Fruit fly (Drosophila melanogaster): ENCODE data around the gene CG5347.

Gene CG5347

dm6 chrX:14765737-14766253 is 10.8 kb upstream of the CG5347 start, which contains the start of gene CG15890 (continued):
- TF ChIP-seq klu (GFP tag; IDR thresholded peaks at IDR 0.05) (0 out of 2 replicates have a peak, but pooled peaks have one; percentile 32), CG11504 (tag; optimal IDR thresholded peaks at IDR 0.05) (peak; percentile 84), Tbp (GFP tag; optimal IDR thresholded peaks at IDR 0.05) (no peak), CG1647 (GFP tag; optimal IDR thresholded peaks at IDR 0.05) (no peak), tx (GFP tag; optimal IDR thresholded peaks at IDR 0.05) (no peak), CG4617 (GFP tag; optimal IDR thresholded peaks at IDR 0.05; ENCODE audit: borderline replicate concordance) (no peak), CG11398 (GFP tag; optimal IDR thresholded peaks at IDR 0.05) (no peak), Xbp1 (GFP tag; optimal IDR thresholded peaks at IDR 0.05) (peak; percentile 52), Hr78 (GFP tag; optimal IDR thresholded peaks at IDR 0.05) (no peak), CG9817 (tag; optimal IDR thresholded peaks at IDR 0.05) (peak; percentile 12), tgo (GFP tag; IDR thresholded peaks at IDR 0.05) (0 out of 3 replicates have a peak, but pooled peaks have one; percentile 20), CG8388 (GFP tag; optimal IDR thresholded peaks at IDR 0.05) (peak; percentile 65), CG32772 (GFP tag; IDR thresholded peaks at IDR 0.05) (no peak), slbo (GFP tag; IDR thresholded peaks at IDR 0.05) (0 out of 2 replicates have a peak, but pooled peaks have one; percentile 23), CG14050 (GFP tag; IDR thresholded peaks at IDR 0.05) (no peak), Mad (GFP tag; optimal IDR thresholded peaks at IDR 0.05) (peak; percentile 1), lmd (GFP tag; IDR thresholded peaks at IDR 0.05) (peak; percentile 65), CG4360 (GFP tag; IDR thresholded peaks at IDR 0.05) (no peak), CG9437 (GFP tag; optimal IDR thresholded peaks at IDR 0.05) (peak; percentile 76), Hmr (GFP tag; optimal IDR thresholded peaks at IDR 0.05) (peak; percentile 58), pho (GFP tag; optimal IDR thresholded peaks at IDR 0.05) (peak; percentile 6), CG12942 (GFP tag; optimal IDR thresholded peaks at IDR 0.05) (peak; percentile 10), sug (tag; optimal IDR thresholded peaks at IDR 0.05) (peak; percentile 28), PHDP (tag; optimal IDR thresholded peaks at IDR 0.05) (peak; percentile 73), pum (GFP tag; optimal IDR thresholded peaks at IDR 0.05) (peak; percentile 25), B-H1 (GFP tag; IDR thresholded peaks at IDR 0.05) (no peak), Fer1 (GFP tag; optimal IDR thresholded peaks at IDR 0.05) (peak; percentile 57), pb (GFP tag; optimal IDR thresholded peaks at IDR 0.05) (no peak), CG17829 (tag; optimal IDR thresholded peaks at IDR 0.05) (peak; percentile 60), CG17361 (GFP tag; IDR thresholded peaks at IDR 0.05) (peak; percentile 82), CG15269 (tag; optimal IDR thresholded peaks at IDR 0.05) (peak; percentile 73), Elba2 (GFP tag; optimal IDR thresholded peaks at IDR 0.05) (no peak), gro (GFP tag; optimal IDR thresholded peaks at IDR 0.05) (no peak), CG12659 (GFP tag; optimal IDR thresholded peaks at IDR 0.05) (peak; percentile 61), Abd-B (GFP tag; optimal IDR thresholded peaks at IDR 0.05) (peak; percentile 71), nom (GFP tag; optimal IDR thresholded peaks at IDR 0.05) (no peak), dpn (GFP tag; optimal IDR thresholded peaks at IDR 0.05) (peak; percentile 18 to 51), CG7372 (GFP tag; IDR thresholded peaks at IDR 0.05) (peak; percentile 18; the same call in 1 of the 2 replicates), BEAF-32 (GFP tag; optimal IDR thresholded peaks at IDR 0.05) (no peak), Mes4 (GFP tag; optimal IDR thresholded peaks at IDR 0.05) (peak; percentile 46), CG3838 (GFP tag; optimal IDR thresholded peaks at IDR 0.05) (no peak), pfk (GFP tag; optimal IDR thresholded peaks at IDR 0.05) (no peak), Aef1 (GFP tag; IDR thresholded peaks at IDR 0.05) (no peak), seq (GFP tag; IDR thresholded peaks at IDR 0.05) (0 out of 2 replicates have a peak, but pooled peaks have one; percentile 31), Asciz (GFP tag; optimal IDR thresholded peaks at IDR 0.05) (peak; percentile 40), pan (optimal IDR thresholded peaks at IDR 0.05) (no peak), pan (GFP tag; optimal IDR thresholded peaks at IDR 0.05 in 1 of 2, IDR thresholded peaks at IDR 0.05 in 1 of 2) (peak in 1 of 2 experiments; percentile 23), Bteb2 (GFP tag; optimal IDR thresholded peaks at IDR 0.05) (no peak), fd3F (GFP tag; optimal IDR thresholded peaks at IDR 0.05) (peak; percentile 14), TFAM (GFP tag; optimal IDR thresholded peaks at IDR 0.05) (no peak), Atf6 (GFP tag; IDR thresholded peaks at IDR 0.05) (peak; percentile 57; the same call in 1 of the 2 replicates)
